Worm (Caenorhabditis elegans) whole organism, midembryonic: ENCODE data around the gene Y73F8A.13.

ENCODE experiments used
- cog-1 ChIP-seq: sonication (generic microtip); optimal IDR thresholded peaks from 2 replicates; lab custom pipeline; 2016; ENCODE audit warnings: missing genetic modification characterization, missing compliant biosample characterization
- flt-1 ChIP-seq: fragments of 200-800 bp; sonication (Bioruptor generic); IDR thresholded peaks from 2 replicates; pipeline ENCODE4 v1.3.6; 2022; ENCODE audit warnings: missing genetic modification characterization, missing compliant biosample characterization
- klf-2 ChIP-seq: fragments of 200-800 bp; sonication (Bioruptor generic); conservative IDR thresholded peaks from 2 replicates; pipeline ENCODE4 v1.3.6; 2022; ENCODE audit warnings: missing genetic modification reagents, missing genetic modification characterization, missing compliant biosample characterization
- tab-1 ChIP-seq: fragments of 200-800 bp; sonication (Bioruptor generic); IDR thresholded peaks from 2 replicates; pipeline ENCODE4 v1.3.6; 2022; ENCODE audit warnings: missing genetic modification characterization, missing compliant biosample characterization

DNA sequence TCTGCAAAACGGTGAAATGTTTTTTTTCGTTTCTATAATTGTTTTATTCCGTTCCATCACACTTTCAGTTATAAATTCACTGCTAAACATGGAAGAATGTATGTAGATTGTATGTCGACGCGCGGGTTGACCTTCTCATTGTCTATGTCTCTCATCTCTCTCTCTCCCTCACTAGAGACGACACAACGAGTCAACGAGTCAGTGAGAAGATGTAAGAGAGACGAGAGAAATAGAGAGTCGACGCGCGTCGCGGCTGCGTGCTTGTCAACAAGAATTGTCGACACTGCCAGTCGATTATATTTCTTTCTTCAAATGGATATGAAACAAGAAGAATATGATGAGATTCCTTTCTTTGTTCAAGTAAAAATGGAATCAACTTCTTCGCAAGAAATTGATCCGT is at the start of gene Y73F8A.13:
- TF ChIP-seq flt-1 (GFP tag; lab: Robert Waterston, UW): no peak
- TF ChIP-seq cog-1 (tag; lab: Kevin White, UChicago): no peak
- no peak for TF ChIP-seq tab-1 (GFP tag; lab: Robert Waterston, UW)
- TF ChIP-seq klf-2 (GFP tag; lab: Robert Waterston, UW): no peak
